Worm (Caenorhabditis elegans): Measurements from ENCODE around the gene srx-130.

DNA sequence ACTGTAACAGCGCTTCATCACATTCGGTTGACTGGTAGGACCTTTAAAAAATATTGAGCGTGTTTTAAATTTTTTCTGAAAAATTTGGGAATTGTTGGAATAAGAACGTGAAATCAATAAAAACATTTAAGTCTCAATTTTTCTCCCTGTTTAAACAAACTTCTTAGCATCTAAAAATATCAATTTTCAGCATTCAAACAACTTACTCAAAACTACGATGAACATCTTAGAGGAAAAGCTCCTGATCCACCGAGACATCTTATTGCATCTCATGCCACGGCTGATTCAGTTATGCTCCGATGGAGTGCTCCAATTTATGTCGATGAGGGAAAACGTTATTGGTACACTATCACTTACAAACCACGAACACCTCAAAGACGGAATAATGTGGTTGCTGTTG, 44.1 kb upstream of the srx-130 start:
- no peak for TF ChIP-seq ama-1 (optimal IDR thresholded peaks at IDR 0.05)
- TF ChIP-seq ets-7 (tag; optimal IDR thresholded peaks at IDR 0.05) = no peak
- TF ChIP-seq hmg-4 (GFP tag; optimal IDR thresholded peaks at IDR 0.05) = no peak
- no peak for TF ChIP-seq sea-1 (GFP tag; conservative IDR thresholded peaks at IDR 0.05)
- TF ChIP-seq ceh-36 (tag; optimal IDR thresholded peaks at IDR 0.05) = no peak
- TF ChIP-seq pes-1 (GFP tag; IDR thresholded peaks at IDR 0.05) = no peak
- no peak for TF ChIP-seq tbx-11 (GFP tag; IDR thresholded peaks at IDR 0.05)
- no peak for TF ChIP-seq scrt-1 (GFP tag; IDR thresholded peaks at IDR 0.05)
- no peak for TF ChIP-seq F13C5.2 (tag; optimal IDR thresholded peaks at IDR 0.05)
- TF ChIP-seq hmbx-1 (tag; optimal IDR thresholded peaks at IDR 0.05) = no peak

Measured in whole organism, early embryonic.